Worm (Caenorhabditis elegans): ENCODE data around the gene nduc-2.

nduc-2 gene

DNA sequence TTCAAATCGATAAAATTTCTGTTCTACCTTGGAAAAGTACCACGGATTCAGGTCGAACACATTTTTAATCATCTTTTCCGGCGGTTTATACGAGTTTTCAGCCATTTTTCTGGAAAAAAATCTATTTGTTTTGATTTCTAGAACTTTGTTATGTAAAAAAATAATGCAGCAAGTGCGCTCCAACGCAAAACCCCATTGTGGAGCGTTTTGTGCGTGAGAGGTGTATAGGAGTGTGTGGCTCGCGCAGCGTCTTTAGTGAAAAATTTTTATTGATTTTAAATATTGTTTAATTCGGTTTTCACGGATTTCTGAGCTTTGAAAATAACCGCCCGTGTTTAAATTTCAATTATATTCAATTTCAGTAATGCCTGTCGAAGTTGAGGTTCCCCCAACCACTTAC, 812 bp upstream of the nduc-2 start, which contains the start of gene Y71H2AM.20 (continued):
- TF ChIP-seq nhr-41 (GFP tag; IDR thresholded peaks at IDR 0.05) (no peak), gei-8 (GFP tag; optimal IDR thresholded peaks at IDR 0.05) (no peak), F49E8.2 (tag; optimal IDR thresholded peaks at IDR 0.05; ENCODE audit: borderline replicate concordance) (peak; percentile 76)

ce11 chrIII:2787979-2788491, 1.4 kb downstream of the nduc-2 start, which contains the start of gene tbcc-1:
Gene tbcc-1, plus strand, starts transcription at chrIII:2788441.
- no peak for TF ChIP-seq madf-5 (GFP tag; IDR thresholded peaks at IDR 0.05)
- peak; percentile 60 for TF ChIP-seq ama-1 (optimal IDR thresholded peaks at IDR 0.05)
- no peak for TF ChIP-seq ztf-7 (tag; optimal IDR thresholded peaks at IDR 0.05)
- TF ChIP-seq lin-38 (GFP tag; IDR thresholded peaks at IDR 0.05): peak; percentile 49
- no peak for TF ChIP-seq ctbp-1 (GFP tag; IDR thresholded peaks at IDR 0.05)
- no peak for TF ChIP-seq ZK546.5 (tag; optimal IDR thresholded peaks at IDR 0.05)
- no peak for TF ChIP-seq Y105C5A.15 (GFP tag; IDR thresholded peaks at IDR 0.05)
- TF ChIP-seq skn-1 (tag; optimal IDR thresholded peaks at IDR 0.05): no peak
- TF ChIP-seq tag-97 (GFP tag; IDR thresholded peaks at IDR 0.05): no peak
- no peak for TF ChIP-seq vab-7 (GFP tag; IDR thresholded peaks at IDR 0.05)
- TF ChIP-seq hlh-11 (tag; optimal IDR thresholded peaks at IDR 0.05): no peak
- no peak for TF ChIP-seq sdz-12 (GFP tag; optimal IDR thresholded peaks at IDR 0.05)
- TF ChIP-seq F10B5.3 (tag; optimal IDR thresholded peaks at IDR 0.05): no peak
- no peak for TF ChIP-seq lir-3 (tag; optimal IDR thresholded peaks at IDR 0.05)
- TF ChIP-seq nhr-11 (tag; optimal IDR thresholded peaks at IDR 0.05): no peak
- TF ChIP-seq R02D3.7 (tag; optimal IDR thresholded peaks at IDR 0.05): no peak
- TF ChIP-seq zag-1 (tag; optimal IDR thresholded peaks at IDR 0.05): no peak
- no peak for TF ChIP-seq F49E8.2 (tag; optimal IDR thresholded peaks at IDR 0.05; ENCODE audit: borderline replicate concordance)

DNA sequence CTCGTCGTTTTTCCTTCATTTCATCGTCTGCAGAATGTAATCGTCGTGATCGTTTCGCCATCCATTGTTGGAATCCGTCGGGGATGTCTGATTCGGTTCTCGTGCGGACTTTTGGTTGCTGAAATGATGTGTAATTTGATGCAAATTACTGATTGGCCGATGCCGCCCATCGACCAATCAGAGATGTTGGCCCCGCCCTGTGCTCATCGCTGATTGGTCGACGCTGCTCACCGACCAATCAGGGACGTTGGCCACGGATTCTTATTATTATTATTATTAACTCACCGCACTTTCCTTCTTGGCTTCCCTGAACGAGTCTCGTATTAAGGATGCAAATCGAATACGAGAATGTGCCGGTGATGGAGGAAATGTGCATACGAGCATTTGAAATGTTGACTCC, 7.4 kb downstream of the nduc-2 start:
- TF ChIP-seq aha-1 (tag) (peak; percentile 74), nhr-28 (tag; optimal IDR thresholded peaks at IDR 0.05) (no peak)

- no peak for TF ChIP-seq snpc-4 (tag; optimal IDR thresholded peaks at IDR 0.05)
- no peak for TF ChIP-seq lin-1 (GFP tag; IDR thresholded peaks at IDR 0.05)
- 0 out of 2 replicates have a peak, but pooled peaks have one; percentile 28 for TF ChIP-seq pha-4 (GFP tag; IDR thresholded peaks at IDR 0.05)
- no peak for TF ChIP-seq pha-4 (tag; optimal IDR thresholded peaks at IDR 0.05)
- peak; percentile 49; the same call in 1 of the 2 replicates for TF ChIP-seq Y48G9A.11 (GFP tag; IDR thresholded peaks at IDR 0.05)
- TF ChIP-seq set-16 (GFP tag; IDR thresholded peaks at IDR 0.05): peak; percentile 45
- no peak for TF ChIP-seq lin-29 (GFP tag; IDR thresholded peaks at IDR 0.05)
- no peak for TF ChIP-seq ceh-62 (tag; optimal IDR thresholded peaks at IDR 0.05)
- peak; percentile 68 for TF ChIP-seq lin-38 (GFP tag; IDR thresholded peaks at IDR 0.05)
- TF ChIP-seq arid-1 (GFP tag; conservative IDR thresholded peaks at IDR 0.05): 0 out of 2 replicates have a peak, but pooled peaks have one; percentile 20
- no peak for TF ChIP-seq zip-2 (tag; optimal IDR thresholded peaks at IDR 0.05)
- TF ChIP-seq nhr-28 (tag; optimal IDR thresholded peaks at IDR 0.05): no peak
- no peak for TF ChIP-seq nhr-41 (GFP tag; IDR thresholded peaks at IDR 0.05)
Observed at ce11 chrIII:2795442-2796023, 8.9 kb downstream of the nduc-2 start.

ce11 chrIII:2797463-2797862, 10.8 kb downstream of the nduc-2 start:
- TF ChIP-seq set-16 (GFP tag; IDR thresholded peaks at IDR 0.05) (peak; percentile 44; the same call in 1 of the 2 replicates), lin-38 (GFP tag; IDR thresholded peaks at IDR 0.05) (peak; percentile 11; the same call in 1 of the 2 replicates), egl-43 (GFP tag; IDR thresholded peaks at IDR 0.05) (peak; percentile 60; the same call in 1 of the 2 replicates)
